Fruit fly (Drosophila melanogaster) whole organism, embryonic: ENCODE data around the gene Lrr47.

Source experiments
- Abd-B ChIP-seq: fragments of 200-800 bp; sonication (Bioruptor generic); optimal IDR thresholded peaks from 2 replicates; lab custom pipeline; 2018; ENCODE audit warnings: missing biosample characterization, mild to moderate bottlenecking, missing genetic modification characterization, moderate library complexity
- Bteb2 ChIP-seq: fragments of 200-800 bp; sonication (Bioruptor generic); optimal IDR thresholded peaks from 2 replicates; lab custom pipeline; 2016; ENCODE audit warnings: missing biosample characterization, missing genetic modification characterization
- CG10274 ChIP-seq: fragments of 200-800 bp; sonication (Bioruptor generic); optimal IDR thresholded peaks from 3 replicates; lab custom pipeline; 2017; ENCODE audit warnings: missing biosample characterization, mild to moderate bottlenecking, missing genetic modification characterization
- CG10543 ChIP-seq: fragments of 200-800 bp; sonication (Bioruptor generic); optimal IDR thresholded peaks from 3 replicates; lab custom pipeline; 2017; ENCODE audit warnings: missing biosample characterization, mild to moderate bottlenecking, missing genetic modification characterization, moderate library complexity
- CG11695 ChIP-seq: fragments of 200-800 bp; sonication (Bioruptor generic); IDR thresholded peaks from 3 replicates; pipeline ENCODE4 v1.3.6; 2022; ENCODE audit warnings: missing biosample characterization, missing genetic modification characterization
- CG11723 ChIP-seq: fragments of 200-800 bp; sonication (Bioruptor generic); optimal IDR thresholded peaks from 2 replicates; lab custom pipeline; 2017; ENCODE audit warnings: missing biosample characterization, mild to moderate bottlenecking, missing genetic modification characterization
- CG12299 ChIP-seq: fragments of 200-800 bp; sonication (Bioruptor generic); optimal IDR thresholded peaks from 2 replicates; lab custom pipeline; 2018; ENCODE audit warnings: missing biosample characterization, mild to moderate bottlenecking, missing genetic modification characterization
- CG12391 ChIP-seq: fragments of 200-800 bp; sonication (Bioruptor generic); optimal IDR thresholded peaks from 3 replicates; lab custom pipeline; 2018; ENCODE audit warnings: missing biosample characterization, mild to moderate bottlenecking, missing genetic modification characterization, moderate library complexity
- CG14050 ChIP-seq: fragments of 200-800 bp; sonication (Bioruptor generic); IDR thresholded peaks from 3 replicates; pipeline ENCODE4 v1.3.6; 2022; ENCODE audit warnings: missing biosample characterization, missing genetic modification characterization
- CG15011 ChIP-seq: fragments of 200-800 bp; sonication (Bioruptor generic); optimal IDR thresholded peaks from 3 replicates; lab custom pipeline; 2018; ENCODE audit warnings: missing biosample characterization, mild to moderate bottlenecking, missing genetic modification characterization
- CG17186 ChIP-seq: fragments of 200-800 bp; sonication (Bioruptor generic); optimal IDR thresholded peaks from 3 replicates; lab custom pipeline; 2017; ENCODE audit warnings: missing biosample characterization, missing genetic modification reagents, missing genetic modification characterization
- CG18262 ChIP-seq: fragments of 200-800 bp; optimal IDR thresholded peaks from 3 replicates; lab custom pipeline; 2019; ENCODE audit warnings: missing biosample characterization, mild to moderate bottlenecking, missing genetic modification characterization, moderate library complexity
- CG2116 ChIP-seq: fragments of 200-800 bp; sonication (Bioruptor generic); optimal IDR thresholded peaks from 3 replicates; lab custom pipeline; 2018; ENCODE audit warnings: missing biosample characterization, mild to moderate bottlenecking, missing genetic modification characterization
- CG32532 ChIP-seq: fragments of 200-800 bp; sonication (Bioruptor generic); IDR thresholded peaks from 2 replicates; pipeline ENCODE4 v1.3.6; 2022; ENCODE audit warnings: missing biosample characterization, missing genetic modification characterization
- CG34224 ChIP-seq: fragments of 200-800 bp; sonication (Bioruptor generic); IDR thresholded peaks from 3 replicates; pipeline ENCODE4 v1.3.6; 2022; ENCODE audit warnings: missing biosample characterization, missing genetic modification characterization; ENCODE audit not compliant: partially characterized antibody
- CG34376 ChIP-seq: fragments of 200-800 bp; sonication (Bioruptor generic); optimal IDR thresholded peaks from 2 replicates; lab custom pipeline; 2018; ENCODE audit warnings: missing biosample characterization, mild to moderate bottlenecking, missing genetic modification characterization
- CG34422 ChIP-seq: fragments of 200-800 bp; sonication (Bioruptor generic); IDR thresholded peaks from 3 replicates; pipeline ENCODE4 v1.3.6; 2022; ENCODE audit warnings: missing biosample characterization, missing genetic modification characterization
- CG42726 ChIP-seq: fragments of 200-800 bp; sonication (Bioruptor generic); IDR thresholded peaks from 2 replicates; pipeline ENCODE4 v1.3.6; 2022; ENCODE audit warnings: missing biosample characterization, missing genetic modification characterization; ENCODE audit not compliant: partially characterized antibody
- CG43689 ChIP-seq: fragments of 200-800 bp; sonication (Bioruptor generic); IDR thresholded peaks from 2 replicates; pipeline ENCODE4 v1.3.6; 2022; ENCODE audit warnings: missing biosample characterization, missing genetic modification characterization
- CG7357 ChIP-seq: fragments of 200-800 bp; sonication (Bioruptor generic); IDR thresholded peaks from 3 replicates; pipeline ENCODE4 v1.3.6; 2022; ENCODE audit warnings: missing biosample characterization, missing genetic modification characterization
- Dbx ChIP-seq: fragments of 200-800 bp; sonication (Bioruptor generic); IDR thresholded peaks from 3 replicates; pipeline ENCODE4 v1.3.6; 2022; ENCODE audit warnings: missing biosample characterization, missing genetic modification characterization
- Dek ChIP-seq: fragments of 200-800 bp; sonication (Bioruptor generic); optimal IDR thresholded peaks from 3 replicates; lab custom pipeline; 2019; ENCODE audit warnings: missing biosample characterization, mild to moderate bottlenecking, missing genetic modification characterization, moderate library complexity
- Dip3 ChIP-seq: fragments of 200-800 bp; sonication (Bioruptor generic); optimal IDR thresholded peaks from 3 replicates; lab custom pipeline; 2016; ENCODE audit warnings: missing biosample characterization, missing genetic modification characterization
- Dll ChIP-seq: fragments of 200-800 bp; sonication (Bioruptor generic); IDR thresholded peaks from 4 replicates; pipeline ENCODE4 v1.3.6; 2022; ENCODE audit warnings: missing biosample characterization, missing genetic modification characterization; ENCODE audit not compliant: partially characterized antibody
- Fer3 ChIP-seq: fragments of 200-800 bp; sonication (Bioruptor generic); optimal IDR thresholded peaks from 2 replicates; lab custom pipeline; 2018; ENCODE audit warnings: missing biosample characterization, mild to moderate bottlenecking, missing genetic modification characterization, moderate library complexity
- Hr39 ChIP-seq: fragments of >200 bp; optimal IDR thresholded peaks from 2 replicates; lab custom pipeline; 2017
- Nf-YC ChIP-seq: fragments of 200-800 bp; optimal IDR thresholded peaks from 3 replicates; lab custom pipeline; 2019; ENCODE audit warnings: missing biosample characterization, mild to moderate bottlenecking, missing genetic modification characterization, moderate library complexity
- Ptx1 ChIP-seq: fragments of 200-800 bp; sonication (Bioruptor generic); IDR thresholded peaks from 2 replicates; pipeline ENCODE4 v1.3.6; 2022; ENCODE audit warnings: missing biosample characterization, missing genetic modification characterization
- Ravus ChIP-seq: fragments of 200-800 bp; sonication (Bioruptor generic); IDR thresholded peaks from 2 replicates; pipeline ENCODE4 v1.3.6; 2022; ENCODE audit warnings: missing biosample characterization, missing genetic modification characterization
- Scr ChIP-seq: fragments of 200-800 bp; sonication (Bioruptor generic); IDR thresholded peaks from 2 replicates; pipeline ENCODE4 v1.3.6; 2022; ENCODE audit warnings: missing biosample characterization, missing genetic modification characterization; ENCODE audit not compliant: partially characterized antibody
- al ChIP-seq: fragments of 200-800 bp; sonication (Bioruptor generic); IDR thresholded peaks from 2 replicates; pipeline ENCODE4 v1.3.6; 2022; ENCODE audit warnings: missing biosample characterization, missing genetic modification characterization
- crol ChIP-seq: fragments of 200-800 bp; sonication (Bioruptor generic); IDR thresholded peaks from 2 replicates; pipeline ENCODE4 v1.3.6; 2022; ENCODE audit warnings: missing biosample characterization, missing genetic modification characterization
- en ChIP-seq: fragments of 200-800 bp; sonication (Bioruptor generic); optimal IDR thresholded peaks from 2 replicates; lab custom pipeline; 2016; ENCODE audit warnings: missing biosample characterization, missing genetic modification characterization
- eve ChIP-seq, 2 experiments: fragments of >200 bp; optimal IDR thresholded peaks; 2 replicates each; lab custom pipeline; 2017; ENCODE audit warnings: missing biosample characterization in 2 of 2, missing genetic modification characterization in 2 of 2
- fd102C ChIP-seq: fragments of 200-800 bp; sonication (Bioruptor generic); optimal IDR thresholded peaks from 2 replicates; lab custom pipeline; 2018; ENCODE audit warnings: missing biosample characterization, mild to moderate bottlenecking, missing genetic modification characterization, moderate library complexity
- fd64A ChIP-seq: fragments of 200-800 bp; sonication (Bioruptor generic); optimal IDR thresholded peaks from 3 replicates; lab custom pipeline; 2018; ENCODE audit warnings: missing biosample characterization, mild to moderate bottlenecking, missing genetic modification characterization
- ham ChIP-seq: fragments of 200-800 bp; sonication (Bioruptor generic); IDR thresholded peaks from 2 replicates; pipeline ENCODE4 v1.3.6; 2022; ENCODE audit warnings: missing biosample characterization, missing genetic modification characterization
- kay ChIP-seq: fragments of 200-800 bp; sonication (Bioruptor generic); optimal IDR thresholded peaks from 2 replicates; lab custom pipeline; 2016; ENCODE audit warnings: missing biosample characterization, missing genetic modification characterization
- mirr ChIP-seq: fragments of 200-800 bp; sonication (Bioruptor generic); optimal IDR thresholded peaks from 3 replicates; lab custom pipeline; 2018; ENCODE audit warnings: missing biosample characterization, mild to moderate bottlenecking, missing genetic modification characterization
- p53 ChIP-seq: fragments of 200-800 bp; sonication (Bioruptor generic); optimal IDR thresholded peaks from 2 replicates; lab custom pipeline; 2016; ENCODE audit warnings: missing biosample characterization, missing genetic modification characterization
- pb ChIP-seq: fragments of 200-800 bp; sonication (Bioruptor generic); optimal IDR thresholded peaks from 3 replicates; lab custom pipeline; 2016; ENCODE audit warnings: missing biosample characterization, missing genetic modification characterization
- pnt ChIP-seq: fragments of 200-800 bp; sonication (Bioruptor generic); optimal IDR thresholded peaks from 3 replicates; lab custom pipeline; 2016; ENCODE audit warnings: missing biosample characterization, missing genetic modification characterization
- scrt ChIP-seq: fragments of 200-800 bp; sonication (Bioruptor generic); optimal IDR thresholded peaks from 2 replicates; lab custom pipeline; 2018; ENCODE audit warnings: missing biosample characterization, mild to moderate bottlenecking, missing genetic modification characterization, moderate library complexity
- slou ChIP-seq: fragments of 200-800 bp; sonication (Bioruptor generic); optimal IDR thresholded peaks from 3 replicates; lab custom pipeline; 2016; ENCODE audit warnings: missing biosample characterization, missing genetic modification characterization
- stc ChIP-seq: fragments of 200-800 bp; sonication (Bioruptor generic); IDR thresholded peaks from 2 replicates; pipeline ENCODE4 v1.3.6; 2022; ENCODE audit warnings: missing biosample characterization, missing genetic modification characterization
- tna ChIP-seq: fragments of 200-800 bp; sonication (Bioruptor generic); IDR thresholded peaks from 2 replicates; pipeline ENCODE4 v1.3.6; 2022; ENCODE audit warnings: missing biosample characterization, missing genetic modification characterization; ENCODE audit not compliant: partially characterized antibody
- tup ChIP-seq: fragments of 200-800 bp; sonication (Bioruptor generic); optimal IDR thresholded peaks from 2 replicates; lab custom pipeline; 2016; ENCODE audit warnings: missing biosample characterization, mild to moderate bottlenecking, missing genetic modification characterization, moderate library complexity
- unpg ChIP-seq: fragments of 200-800 bp; sonication (Bioruptor generic); optimal IDR thresholded peaks from 3 replicates; lab custom pipeline; 2018; ENCODE audit warnings: missing biosample characterization, mild to moderate bottlenecking, missing genetic modification characterization, moderate library complexity
- yki ChIP-seq: fragments of >200 bp; optimal IDR thresholded peaks from 3 replicates; lab custom pipeline; 2018
- zf30C ChIP-seq: fragments of 200-800 bp; sonication (Bioruptor generic); optimal IDR thresholded peaks from 3 replicates; lab custom pipeline; 2018; ENCODE audit warnings: missing biosample characterization, mild to moderate bottlenecking, missing genetic modification characterization

Gene Lrr47

DNA sequence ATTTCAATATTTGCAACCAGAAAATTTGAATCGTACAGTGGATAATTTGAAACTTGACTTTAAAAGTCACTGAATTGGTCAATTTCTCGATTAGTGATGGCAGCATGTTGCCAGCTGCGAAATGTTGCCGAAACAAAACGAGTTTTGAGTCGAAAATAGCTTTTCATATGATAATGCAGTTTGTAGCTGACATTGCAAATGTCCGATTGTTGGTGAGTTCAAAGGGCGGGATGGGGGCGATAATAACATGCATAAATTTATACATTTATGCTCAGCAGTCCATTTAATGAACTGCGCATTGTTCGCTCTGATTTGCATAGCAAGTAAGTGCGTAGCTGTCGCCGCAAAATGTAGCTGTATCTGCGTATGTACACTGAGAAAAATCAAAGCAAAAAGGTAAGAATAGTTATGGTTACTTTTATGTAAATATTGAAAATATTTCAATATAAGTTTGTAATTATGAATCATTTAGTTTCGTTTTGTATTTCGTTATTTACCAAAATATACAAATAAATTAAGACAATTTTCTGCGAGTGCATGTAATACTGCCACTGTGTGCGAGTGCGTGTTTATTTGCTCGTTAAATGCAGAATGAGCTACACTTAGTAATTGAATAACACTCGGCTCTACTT lies 9.9 kb downstream of the Lrr47 start, which contains the start of gene Lip4 (continued):
- TF ChIP-seq Scr (GFP tag; lab: Robert Waterston, UW) (no peak), yki (lab: Kevin White, UChicago) (no peak), pb (no peak), Hr39 (lab: Kevin White, UChicago) (no peak), CG10543 (GFP tag; lab: Kevin White, UChicago) (no peak), unpg (GFP tag; lab: Kevin White, UChicago) (peak; percentile 83), CG34224 (GFP tag; lab: Robert Waterston, UW) (no peak), CG15011 (peak; percentile 51), ham (no peak), kay (GFP tag; lab: Kevin White, UChicago) (no peak), Fer3 (tag; lab: Kevin White, UChicago) (peak; percentile 74), fd102C (GFP tag; lab: Kevin White, UChicago) (no peak), CG34422 (GFP tag; lab: Robert Waterston, UW) (peak; percentile 69; the same call in 2 of the 3 replicates), CG14050 (GFP tag; lab: Robert Waterston, UW) (peak; percentile 66; the same call in 2 of the 3 replicates), Dek (tag; lab: Kevin White, UChicago) (peak; percentile 61), CG10274 (GFP tag; lab: Kevin White, UChicago) (no peak), CG12299 (tag; lab: Kevin White, UChicago) (peak; percentile 55), zf30C (GFP tag; lab: Kevin White, UChicago) (peak; percentile 22), Ptx1 (GFP tag; lab: Robert Waterston, UW) (peak; percentile 84), CG11723 (GFP tag; lab: Kevin White, UChicago) (peak; percentile 60), scrt (GFP tag; lab: Kevin White, UChicago) (peak; percentile 47), crol (GFP tag; lab: Robert Waterston, UW) (no peak; the same call in 1 of the 2 replicates), CG34376 (GFP tag; lab: Kevin White, UChicago) (no peak), eve (GFP tag; optimal IDR thresholded peaks at IDR 0.05; lab: Kevin White, UChicago) (peak in 1 of 2 experiments; percentile 86), CG18262 (peak; percentile 73), p53 (GFP tag; lab: Kevin White, UChicago) (no peak), Dip3 (GFP tag; lab: Kevin White, UChicago) (peak; percentile 23), Bteb2 (peak; percentile 67), CG43689 (GFP tag; lab: Robert Waterston, UW) (peak; percentile 53; the same call in 1 of the 2 replicates), CG42726 (GFP tag; lab: Robert Waterston, UW) (no peak), mirr (GFP tag; lab: Kevin White, UChicago) (no peak), stc (GFP tag; lab: Robert Waterston, UW) (peak; percentile 82), CG2116 (peak; percentile 33), Dll (no peak), slou (GFP tag; lab: Kevin White, UChicago) (peak; percentile 67), CG12391 (tag; lab: Kevin White, UChicago) (peak; percentile 81), fd64A (GFP tag; lab: Kevin White, UChicago) (no peak), al (GFP tag; lab: Robert Waterston, UW) (no peak), Abd-B (GFP tag; lab: Kevin White, UChicago) (peak; percentile 57), CG7357 (0 out of 3 replicates have a peak, but pooled peaks have one; percentile 30), CG17186 (GFP tag; lab: Kevin White, UChicago) (no peak), tna (GFP tag; lab: Robert Waterston, UW) (no peak), Dbx (GFP tag; lab: Robert Waterston, UW) (no peak; the same call in 1 of the 3 replicates), en (GFP tag; lab: Kevin White, UChicago) (peak; percentile 8), CG11695 (GFP tag; lab: Robert Waterston, UW) (peak; percentile 89), tup (GFP tag; lab: Kevin White, UChicago) (peak; percentile 31), pnt (GFP tag; lab: Kevin White, UChicago) (peak; percentile 2), CG32532 (peak; percentile 81), Nf-YC (tag; lab: Kevin White, UChicago) (peak; percentile 57), Ravus (peak; percentile 42)
